Worm (Caenorhabditis elegans) whole organism, L4 larva: ENCODE measurements around the gene C50F4.10.
A peak's percentile ranks its signal among the peaks of the same experiment; 100 is the strongest.

Experiments used
- F26F4.8 ChIP-seq: fragments of 200-800 bp; sonication (Bioruptor generic); conservative IDR thresholded peaks from 2 replicates; pipeline ENCODE4 v1.3.6; 2022; ENCODE audit warnings: missing genetic modification characterization, missing compliant biosample characterization
- F44E2.7 ChIP-seq: fragments of 200-800 bp; sonication (Bioruptor generic); IDR thresholded peaks from 2 replicates; pipeline ENCODE4 v2.1.2; 2022; ENCODE audit warnings: missing genetic modification characterization, missing compliant biosample characterization
- T26A8.4 ChIP-seq: fragments of 200-800 bp; sonication (Bioruptor generic); IDR thresholded peaks from 2 replicates; pipeline ENCODE4 v1.3.6; 2022; ENCODE audit warnings: missing genetic modification characterization, missing compliant biosample characterization
- Y48G9A.11 ChIP-seq: fragments of 200-800 bp; sonication (Bioruptor generic); IDR thresholded peaks from 2 replicates; pipeline ENCODE4 v1.3.6; 2022; ENCODE audit warnings: missing genetic modification reagents, missing genetic modification characterization, missing compliant biosample characterization
- Y5F2A.4 ChIP-seq: fragments of 200-800 bp; sonication (Bioruptor generic); optimal IDR thresholded peaks from 2 replicates; lab custom pipeline; 2018; ENCODE audit warnings: mild to moderate bottlenecking, missing genetic modification characterization, missing compliant biosample characterization
- Y75B8A.6 ChIP-seq: fragments of 200-800 bp; sonication (Bioruptor generic); IDR thresholded peaks from 2 replicates; pipeline ENCODE4 v1.3.6; 2022; ENCODE audit warnings: missing genetic modification reagents, missing genetic modification characterization, missing compliant biosample characterization
- ZK337.2 ChIP-seq: fragments of 200-800 bp; sonication (Bioruptor generic); IDR thresholded peaks from 2 replicates; pipeline ENCODE4 v1.3.6; 2022; ENCODE audit warnings: missing genetic modification reagents, missing genetic modification characterization, missing compliant biosample characterization
- aly-2 ChIP-seq: sonication (generic microtip); optimal IDR thresholded peaks from 2 replicates; lab custom pipeline; 2018; ENCODE audit warnings: missing biosample characterization, missing genetic modification characterization
- ama-1 ChIP-seq: fragments of 150-350 bp; optimal IDR thresholded peaks from 2 replicates; lab custom pipeline; 2014; ENCODE audit warnings: inconsistent platforms, mixed read lengths
- attf-4 ChIP-seq: sonication (generic microtip); optimal IDR thresholded peaks from 3 replicates; lab custom pipeline; 2017; ENCODE audit warnings: missing biosample characterization, missing genetic modification characterization
- ceh-32 ChIP-seq: sonication (generic microtip); optimal IDR thresholded peaks from 2 replicates; lab custom pipeline; 2016; ENCODE audit warnings: mild to moderate bottlenecking, missing genetic modification characterization, missing compliant biosample characterization; ENCODE audit not compliant: poor library complexity
- ceh-62 ChIP-seq: sonication (generic microtip); optimal IDR thresholded peaks from 2 replicates; lab custom pipeline; 2017; ENCODE audit warnings: missing biosample characterization, missing genetic modification characterization
- ces-1 ChIP-seq: fragments of 150-350 bp; sonication (generic microtip); optimal IDR thresholded peaks from 4 replicates; lab custom pipeline; 2014; ENCODE audit warnings: missing biosample characterization, missing genetic modification reagents, missing genetic modification characterization
- daf-8 ChIP-seq: fragments of 200-800 bp; sonication (Bioruptor generic); IDR thresholded peaks from 2 replicates; pipeline ENCODE4 v1.3.6; 2022; ENCODE audit warnings: missing genetic modification characterization, missing compliant biosample characterization
- dmd-8 ChIP-seq: fragments of 200-800 bp; sonication (Bioruptor generic); IDR thresholded peaks from 2 replicates; pipeline ENCODE4 v1.3.6; 2022; ENCODE audit warnings: missing genetic modification characterization, missing compliant biosample characterization
- dmd-9 ChIP-seq: fragments of 200-800 bp; sonication (Bioruptor generic); IDR thresholded peaks from 2 replicates; pipeline ENCODE4 v1.3.6; 2022; ENCODE audit warnings: missing genetic modification reagents, missing genetic modification characterization, missing compliant biosample characterization
- dve-1 ChIP-seq: sonication (generic microtip); optimal IDR thresholded peaks from 2 replicates; lab custom pipeline; 2017; ENCODE audit warnings: antibody characterized with exemption, mild to moderate bottlenecking, missing genetic modification characterization, missing compliant biosample characterization; ENCODE audit not compliant: insufficient read depth
- egl-27 ChIP-seq: sonication (generic microtip); optimal IDR thresholded peaks from 3 replicates; lab custom pipeline; 2017; ENCODE audit warnings: missing biosample characterization, missing genetic modification reagents, missing genetic modification characterization
- fos-1 ChIP-seq: fragments of 150-350 bp; optimal IDR thresholded peaks from 2 replicates; lab custom pipeline; 2014; ENCODE audit warnings: missing biosample characterization, missing genetic modification characterization
- gei-8 ChIP-seq: fragments of 200-800 bp; sonication (Bioruptor generic); optimal IDR thresholded peaks from 2 replicates; lab custom pipeline; 2018; ENCODE audit warnings: mild to moderate bottlenecking, missing genetic modification characterization, missing compliant biosample characterization
- hmg-1.1 ChIP-seq: fragments of 200-800 bp; sonication (Bioruptor generic); IDR thresholded peaks from 2 replicates; pipeline ENCODE4 v1.3.6; 2022; ENCODE audit warnings: missing genetic modification reagents, missing genetic modification characterization, missing compliant biosample characterization
- jun-1 ChIP-seq: fragments of 150-350 bp; optimal IDR thresholded peaks from 2 replicates; lab custom pipeline; 2014; ENCODE audit warnings: missing biosample characterization, missing genetic modification reagents, missing genetic modification characterization
- lim-7 ChIP-seq: fragments of 200-800 bp; sonication (Bioruptor generic); IDR thresholded peaks from 2 replicates; pipeline ENCODE4 v1.3.6; 2022; ENCODE audit warnings: missing genetic modification characterization, missing compliant biosample characterization
- lin-29 ChIP-seq: fragments of 200-800 bp; sonication (Bioruptor generic); IDR thresholded peaks from 2 replicates; pipeline ENCODE4 v1.3.6; 2022; ENCODE audit warnings: missing genetic modification reagents, missing genetic modification characterization, missing compliant biosample characterization
- lsy-2 ChIP-seq, 2 experiments: fragments of 150-350 bp in 1 of 2; sonication (generic microtip) in 1 of 2; optimal IDR thresholded peaks; 2 replicates each; lab custom pipeline; 2014 to 2017; ENCODE audit warnings: missing biosample characterization in 2 of 2, missing genetic modification characterization in 2 of 2
- madf-5 ChIP-seq, 2 experiments: fragments of 200-800 bp; sonication (Bioruptor generic); IDR thresholded peaks; 2 replicates each; pipeline ENCODE4 v1.3.6; 2022; ENCODE audit warnings: missing compliant biosample characterization in 2 of 2, missing genetic modification characterization in 2 of 2
- madf-9 ChIP-seq: fragments of 200-800 bp; sonication (Bioruptor generic); conservative IDR thresholded peaks from 2 replicates; pipeline ENCODE4 v1.3.6; 2022; ENCODE audit warnings: missing genetic modification reagents, missing genetic modification characterization, missing compliant biosample characterization
- mdl-1 ChIP-seq, 2 experiments: fragments of 150-350 bp in 1 of 2; sonication (generic microtip) in 1 of 2; optimal IDR thresholded peaks; 2 replicates each; lab custom pipeline; 2014 to 2017; ENCODE audit warnings: missing biosample characterization in 2 of 2, missing genetic modification characterization in 2 of 2
- mdt-29 ChIP-seq: fragments of 200-800 bp; sonication (Bioruptor generic); IDR thresholded peaks from 2 replicates; pipeline ENCODE4 v1.3.6; 2022; ENCODE audit warnings: missing genetic modification reagents, missing genetic modification characterization, missing compliant biosample characterization
- mep-1 ChIP-seq: fragments of 150-350 bp; sonication (generic microtip); optimal IDR thresholded peaks from 3 replicates; lab custom pipeline; 2014; ENCODE audit warnings: missing biosample characterization, missing genetic modification characterization
- mes-2 ChIP-seq: sonication (generic microtip); optimal IDR thresholded peaks from 2 replicates; lab custom pipeline; 2016; ENCODE audit warnings: missing genotype, mild to moderate bottlenecking, missing genetic modification characterization, missing compliant biosample characterization; ENCODE audit not compliant: poor library complexity, severe bottlenecking
- mxl-2 ChIP-seq: fragments of 200-800 bp; sonication (Bioruptor generic); conservative IDR thresholded peaks from 2 replicates; pipeline ENCODE4 v1.3.6; 2022; ENCODE audit warnings: missing genetic modification reagents, missing genetic modification characterization, missing compliant biosample characterization
- mxl-3 ChIP-seq: fragments of 200-800 bp; sonication (Bioruptor generic); optimal IDR thresholded peaks from 2 replicates; lab custom pipeline; 2018; ENCODE audit warnings: mild to moderate bottlenecking, missing genetic modification characterization, missing compliant biosample characterization
- nhr-10 ChIP-seq: fragments of 150-350 bp; optimal IDR thresholded peaks from 2 replicates; lab custom pipeline; 2014; ENCODE audit warnings: missing biosample characterization, missing genetic modification characterization
- nhr-11 ChIP-seq: fragments of 150-350 bp; optimal IDR thresholded peaks from 2 replicates; lab custom pipeline; 2014; ENCODE audit warnings: missing biosample characterization, missing genetic modification characterization
- nhr-111 ChIP-seq: fragments of 200-800 bp; sonication (Bioruptor generic); optimal IDR thresholded peaks from 2 replicates; lab custom pipeline; 2018; ENCODE audit warnings: mild to moderate bottlenecking, missing genetic modification characterization, missing compliant biosample characterization
- nhr-28 ChIP-seq: fragments of 150-350 bp; optimal IDR thresholded peaks from 2 replicates; lab custom pipeline; 2014; ENCODE audit warnings: missing biosample characterization, missing genetic modification characterization
- nhr-42 ChIP-seq: fragments of 200-800 bp; sonication (Bioruptor generic); IDR thresholded peaks from 2 replicates; pipeline ENCODE4 v1.3.6; 2022; ENCODE audit warnings: missing genetic modification characterization, missing compliant biosample characterization
- rbr-2 ChIP-seq: sonication (generic microtip); optimal IDR thresholded peaks from 2 replicates; lab custom pipeline; 2016; ENCODE audit warnings: missing genotype, missing genetic modification characterization, missing compliant biosample characterization
- saeg-2 ChIP-seq: fragments of 200-800 bp; sonication (Bioruptor generic); IDR thresholded peaks from 2 replicates; pipeline ENCODE4 v1.3.6; 2022; ENCODE audit warnings: missing genetic modification reagents, missing genetic modification characterization, missing compliant biosample characterization
- sdz-12 ChIP-seq: fragments of 200-800 bp; sonication (Bioruptor generic); optimal IDR thresholded peaks from 2 replicates; lab custom pipeline; 2018; ENCODE audit warnings: mild to moderate bottlenecking, missing genetic modification characterization, missing compliant biosample characterization
- set-16 ChIP-seq: fragments of 200-800 bp; sonication (Bioruptor generic); IDR thresholded peaks from 2 replicates; pipeline ENCODE4 v1.3.6; 2022; ENCODE audit warnings: missing genetic modification reagents, missing genetic modification characterization, missing compliant biosample characterization
- snpc-1.2 ChIP-seq: fragments of 200-800 bp; sonication (Bioruptor generic); IDR thresholded peaks from 2 replicates; pipeline ENCODE4 v1.3.6; 2022; ENCODE audit warnings: missing genetic modification reagents, missing genetic modification characterization, missing compliant biosample characterization
- snpc-4 ChIP-seq: fragments of 150-350 bp; optimal IDR thresholded peaks from 2 replicates; lab custom pipeline; 2014; ENCODE audit warnings: missing biosample characterization, missing genetic modification characterization
- tra-1 ChIP-seq: fragments of 200-800 bp; sonication (Bioruptor generic); IDR thresholded peaks from 2 replicates; pipeline ENCODE4 v1.3.6; 2022; ENCODE audit warnings: missing genetic modification reagents, missing genetic modification characterization, missing compliant biosample characterization
- unc-39 ChIP-seq: sonication (generic microtip); optimal IDR thresholded peaks from 2 replicates; lab custom pipeline; 2017; ENCODE audit warnings: missing biosample characterization, missing genetic modification characterization
- unc-62 ChIP-seq, 3 experiments: fragments of 150-350 bp in 1 of 3; sonication (generic microtip); optimal IDR thresholded peaks in 2 of 3; peaks in 1 of 3; 1 replicate in 1 of 3; 2 replicates in 2 of 3; lab custom pipeline; 2014 to 2017; ENCODE audit warnings: missing biosample characterization in 3 of 3, missing genetic modification characterization in 3 of 3, missing genetic modification reagents in 3 of 3, missing genotype in 1 of 3
- vab-7 ChIP-seq: fragments of 200-800 bp; sonication (Bioruptor generic); IDR thresholded peaks from 2 replicates; pipeline ENCODE4 v1.3.6; 2022; ENCODE audit warnings: missing genetic modification reagents, missing genetic modification characterization, missing compliant biosample characterization
- zfp-2 ChIP-seq: sonication (generic microtip); optimal IDR thresholded peaks from 2 replicates; lab custom pipeline; 2016; ENCODE audit warnings: mild to moderate bottlenecking, missing genetic modification characterization, missing compliant biosample characterization
- zip-2 ChIP-seq: fragments of 150-350 bp; optimal IDR thresholded peaks from 2 replicates; lab custom pipeline; 2014; ENCODE audit warnings: missing biosample characterization, missing genetic modification characterization
- ztf-7 ChIP-seq: fragments of 150-350 bp; optimal IDR thresholded peaks from 2 replicates; lab custom pipeline; 2014; ENCODE audit warnings: missing biosample characterization, missing genetic modification characterization

The C50F4.10 gene

ce11 chrV:9544176-9544632, 12.8 kb upstream of the C50F4.10 start, which contains the start of gene mdf-1 (continued):
- TF ChIP-seq lim-7 (no peak), snpc-1.2 (no peak), lin-29 (GFP tag; lab: Robert Waterston, UW) (no peak), nhr-11 (tag; lab: Kevin White, UChicago) (peak; percentile 26), madf-5 (GFP tag; IDR thresholded peaks at IDR 0.05; lab: Robert Waterston, UW) (no peak), T26A8.4 (GFP tag; lab: Robert Waterston, UW) (peak; percentile 60; the same call in 1 of the 2 replicates), set-16 (GFP tag; lab: Robert Waterston, UW) (no peak), unc-39 (tag; lab: Kevin White, UChicago) (no peak), dmd-8 (GFP tag; lab: Robert Waterston, UW) (no peak), ztf-7 (tag; lab: Kevin White, UChicago) (no peak), rbr-2 (tag; lab: Kevin White, UChicago) (peak; percentile 57), vab-7 (GFP tag; lab: Robert Waterston, UW) (no peak), mep-1 (peak; percentile 90), dve-1 (peak; percentile 75), Y5F2A.4 (GFP tag; lab: Kevin White, UChicago) (no peak), ceh-32 (tag; lab: Kevin White, UChicago) (no peak), zip-2 (tag; lab: Kevin White, UChicago) (no peak), dmd-9 (GFP tag; lab: Robert Waterston, UW) (no peak), ama-1 (lab: Kevin White, UChicago) (peak; percentile 84), nhr-111 (GFP tag; lab: Kevin White, UChicago) (no peak), F26F4.8 (no peak), nhr-28 (peak; percentile 48), jun-1 (tag; lab: Kevin White, UChicago) (no peak), egl-27 (no peak), zfp-2 (tag; lab: Kevin White, UChicago) (no peak), ceh-62 (no peak), nhr-10 (tag; lab: Kevin White, UChicago) (peak; percentile 5), aly-2 (no peak), fos-1 (tag; lab: Kevin White, UChicago) (no peak), Y48G9A.11 (GFP tag; lab: Robert Waterston, UW) (no peak), hmg-1.1 (GFP tag; lab: Robert Waterston, UW) (peak; percentile 45; the same call in 1 of the 2 replicates), sdz-12 (GFP tag; lab: Kevin White, UChicago) (no peak), ces-1 (GFP tag; lab: Kevin White, UChicago) (no peak), lsy-2 (tag; optimal IDR thresholded peaks at IDR 0.05; lab: Kevin White, UChicago) (peak; percentile 21 to 86), mxl-2 (GFP tag; lab: Robert Waterston, UW) (no peak), mxl-3 (GFP tag; lab: Kevin White, UChicago) (no peak), mdt-29 (GFP tag; lab: Robert Waterston, UW) (no peak), Y75B8A.6 (GFP tag; lab: Robert Waterston, UW) (no peak), mes-2 (tag; lab: Kevin White, UChicago) (peak; percentile 91), nhr-42 (no peak), gei-8 (GFP tag; lab: Kevin White, UChicago) (no peak), F44E2.7 (GFP tag; lab: Robert Waterston, UW) (no peak), saeg-2 (GFP tag; lab: Robert Waterston, UW) (no peak), madf-9 (peak; percentile 38; the same call in 1 of the 2 replicates), mdl-1 (tag; optimal IDR thresholded peaks at IDR 0.05; lab: Kevin White, UChicago) (no peak), attf-4 (tag; lab: Kevin White, UChicago) (no peak), snpc-4 (tag; lab: Kevin White, UChicago) (no peak), ZK337.2 (GFP tag; lab: Robert Waterston, UW) (no peak), unc-62 (GFP tag; optimal IDR thresholded peaks at IDR 0.05 in 1 of 2; lab: Kevin White, UChicago) (no peak), unc-62 (tag; optimal IDR thresholded peaks at IDR 0.05; lab: Kevin White, UChicago) (no peak), tra-1 (no peak), daf-8 (GFP tag; lab: Robert Waterston, UW) (no peak)
